Fruit fly (Drosophila melanogaster) whole organism, embryonic: ENCODE measurements around the gene ghi.

Source experiments
- Asciz ChIP-seq: fragments of 200-800 bp; sonication (Bioruptor generic); optimal IDR thresholded peaks from 2 replicates; lab custom pipeline; 2017; ENCODE audit warnings: missing biosample characterization, mild to moderate bottlenecking, missing genetic modification characterization, missing genetic modification reagents
- Blimp-1 ChIP-seq: fragments of 200-800 bp; sonication (Bioruptor generic); optimal IDR thresholded peaks from 3 replicates; lab custom pipeline; 2018; ENCODE audit warnings: missing biosample characterization, missing genetic modification characterization, mild to moderate bottlenecking, moderate library complexity, missing genetic modification reagents
- CG10267 ChIP-seq: fragments of 200-800 bp; sonication (Bioruptor generic); optimal IDR thresholded peaks from 2 replicates; lab custom pipeline; 2018; ENCODE audit warnings: missing biosample characterization, mild to moderate bottlenecking, missing genetic modification characterization, moderate library complexity
- CG10565 ChIP-seq: fragments of 200-800 bp; sonication (Bioruptor generic); optimal IDR thresholded peaks from 3 replicates; lab custom pipeline; 2016; ENCODE audit warnings: missing biosample characterization, mild to moderate bottlenecking, missing genetic modification characterization
- CG12071 ChIP-seq: fragments of 200-800 bp; sonication (Bioruptor generic); optimal IDR thresholded peaks from 3 replicates; lab custom pipeline; 2018; ENCODE audit warnings: missing biosample characterization, mild to moderate bottlenecking, missing genetic modification characterization
- CG1233 ChIP-seq: fragments of 200-800 bp; sonication (Bioruptor generic); optimal IDR thresholded peaks from 4 replicates; lab custom pipeline; 2018; ENCODE audit warnings: missing biosample characterization, mild to moderate bottlenecking, missing genetic modification characterization
- CG13296 ChIP-seq: fragments of 200-800 bp; sonication (Bioruptor generic); optimal IDR thresholded peaks from 3 replicates; lab custom pipeline; 2018; ENCODE audit warnings: missing biosample characterization, mild to moderate bottlenecking, missing genetic modification characterization
- CG13775 ChIP-seq: fragments of 200-800 bp; sonication (Bioruptor generic); optimal IDR thresholded peaks from 3 replicates; lab custom pipeline; 2017; ENCODE audit warnings: missing biosample characterization, mild to moderate bottlenecking, missing genetic modification characterization
- CG15601 ChIP-seq: fragments of 200-800 bp; sonication (Bioruptor generic); optimal IDR thresholded peaks from 3 replicates; lab custom pipeline; 2019; ENCODE audit warnings: missing biosample characterization, mild to moderate bottlenecking, missing genetic modification characterization, moderate library complexity
- CG17359 ChIP-seq: fragments of 200-800 bp; sonication (Bioruptor generic); optimal IDR thresholded peaks from 3 replicates; lab custom pipeline; 2018; ENCODE audit warnings: missing biosample characterization, mild to moderate bottlenecking, missing genetic modification characterization, moderate library complexity
- CG17568 ChIP-seq: fragments of 200-800 bp; sonication (Bioruptor generic); optimal IDR thresholded peaks from 2 replicates; lab custom pipeline; 2018; ENCODE audit warnings: missing biosample characterization, mild to moderate bottlenecking, missing genetic modification characterization, moderate library complexity
- CG17612 ChIP-seq: fragments of 200-800 bp; sonication (Bioruptor generic); IDR thresholded peaks from 2 replicates; pipeline ENCODE4 v1.3.6; 2022; ENCODE audit warnings: missing biosample characterization, missing genetic modification characterization
- CG18011 ChIP-seq: fragments of 200-800 bp; sonication (Bioruptor generic); optimal IDR thresholded peaks from 2 replicates; lab custom pipeline; 2017; ENCODE audit warnings: missing biosample characterization, missing genetic modification characterization, mild to moderate bottlenecking, moderate library complexity, missing genotype
- CG2120 ChIP-seq: fragments of 200-800 bp; sonication (Bioruptor generic); optimal IDR thresholded peaks from 3 replicates; lab custom pipeline; 2016; ENCODE audit warnings: missing biosample characterization, missing genetic modification characterization
- CG2678 ChIP-seq: fragments of 200-800 bp; sonication (Bioruptor generic); optimal IDR thresholded peaks from 3 replicates; lab custom pipeline; 2019; ENCODE audit warnings: missing biosample characterization, mild to moderate bottlenecking, missing genetic modification characterization, moderate library complexity
- CG3407 ChIP-seq: fragments of 200-800 bp; sonication (Bioruptor generic); optimal IDR thresholded peaks from 2 replicates; lab custom pipeline; 2018; ENCODE audit warnings: missing biosample characterization, mild to moderate bottlenecking, missing genetic modification characterization
- CG4424 ChIP-seq: fragments of 200-800 bp; sonication (Bioruptor generic); optimal IDR thresholded peaks from 3 replicates; lab custom pipeline; 2016; ENCODE audit warnings: missing biosample characterization, missing genetic modification characterization
- CG4854 ChIP-seq: fragments of 200-800 bp; sonication (Bioruptor generic); optimal IDR thresholded peaks from 2 replicates; lab custom pipeline; 2016; ENCODE audit warnings: missing biosample characterization, missing genetic modification characterization, inconsistent platforms
- CG6854 ChIP-seq: fragments of 200-800 bp; sonication (Bioruptor generic); optimal IDR thresholded peaks from 3 replicates; lab custom pipeline; 2017; ENCODE audit warnings: missing biosample characterization, mild to moderate bottlenecking, missing genetic modification characterization
- CG7839 ChIP-seq: fragments of 200-800 bp; sonication (Bioruptor generic); optimal IDR thresholded peaks from 3 replicates; lab custom pipeline; 2018; ENCODE audit warnings: missing biosample characterization, mild to moderate bottlenecking, missing genetic modification characterization, moderate library complexity
- CG8388 ChIP-seq: fragments of 200-800 bp; sonication (Bioruptor generic); optimal IDR thresholded peaks from 2 replicates; lab custom pipeline; 2019; ENCODE audit warnings: missing biosample characterization, mild to moderate bottlenecking, missing genetic modification characterization, moderate library complexity
- CG9817 ChIP-seq: fragments of 200-800 bp; sonication (Bioruptor generic); optimal IDR thresholded peaks from 2 replicates; lab custom pipeline; 2018; ENCODE audit warnings: missing biosample characterization, mild to moderate bottlenecking, missing genetic modification characterization, moderate library complexity
- CoRest ChIP-seq: fragments of 200-800 bp; sonication (Bioruptor generic); optimal IDR thresholded peaks from 3 replicates; lab custom pipeline; 2018; ENCODE audit warnings: missing biosample characterization, mild to moderate bottlenecking, missing genetic modification characterization, moderate library complexity
- Dbx ChIP-seq: fragments of 200-800 bp; sonication (Bioruptor generic); IDR thresholded peaks from 3 replicates; pipeline ENCODE4 v1.3.6; 2022; ENCODE audit warnings: missing biosample characterization, missing genetic modification characterization
- HLHmδ ChIP-seq: fragments of 200-800 bp; sonication (Bioruptor generic); optimal IDR thresholded peaks from 2 replicates; lab custom pipeline; 2018; ENCODE audit warnings: missing biosample characterization, mild to moderate bottlenecking, missing genetic modification characterization, moderate library complexity
- Lhr ChIP-seq: fragments of 200-800 bp; sonication (Bioruptor generic); optimal IDR thresholded peaks from 3 replicates; lab custom pipeline; 2017; ENCODE audit warnings: mild to moderate bottlenecking, missing biosample characterization, missing genetic modification reagents, missing genetic modification characterization
- Mad ChIP-seq: fragments of 200-800 bp; sonication (Bioruptor generic); optimal IDR thresholded peaks from 2 replicates; lab custom pipeline; 2016; ENCODE audit warnings: missing biosample characterization, missing genetic modification characterization
- PHDP ChIP-seq: fragments of 200-800 bp; sonication (Bioruptor generic); optimal IDR thresholded peaks from 3 replicates; lab custom pipeline; 2018; ENCODE audit warnings: missing biosample characterization, mild to moderate bottlenecking, missing genetic modification characterization, moderate library complexity
- bowl ChIP-seq: fragments of 200-800 bp; sonication (Bioruptor generic); IDR thresholded peaks from 2 replicates; pipeline ENCODE4 v1.3.6; 2022; ENCODE audit warnings: missing biosample characterization, missing genetic modification characterization
- crp ChIP-seq, 2 experiments: fragments of 200-800 bp; sonication (Bioruptor generic); optimal IDR thresholded peaks; 2 replicates in 1 of 2; 3 replicates in 1 of 2; lab custom pipeline; 2017; ENCODE audit warnings: missing biosample characterization in 2 of 2, missing genetic modification characterization in 2 of 2, mild to moderate bottlenecking in 1 of 2, moderate library complexity in 1 of 2
- da ChIP-seq: fragments of 200-800 bp; sonication (Bioruptor generic); optimal IDR thresholded peaks from 2 replicates; lab custom pipeline; 2016; ENCODE audit warnings: missing biosample characterization, missing genetic modification characterization
- disco-r ChIP-seq: fragments of 200-800 bp; sonication (Bioruptor generic); optimal IDR thresholded peaks from 2 replicates; lab custom pipeline; 2016; ENCODE audit warnings: missing biosample characterization, missing genetic modification characterization
- dmrt11E ChIP-seq: fragments of 200-800 bp; sonication (Bioruptor generic); optimal IDR thresholded peaks from 3 replicates; lab custom pipeline; 2018; ENCODE audit warnings: missing biosample characterization, mild to moderate bottlenecking, missing genetic modification characterization, moderate library complexity
- gem ChIP-seq: fragments of 200-800 bp; sonication (Bioruptor generic); optimal IDR thresholded peaks from 2 replicates; lab custom pipeline; 2019; ENCODE audit warnings: missing biosample characterization, mild to moderate bottlenecking, missing genetic modification characterization, moderate library complexity
- grau ChIP-seq: fragments of 200-800 bp; optimal IDR thresholded peaks from 3 replicates; lab custom pipeline; 2019; ENCODE audit warnings: missing biosample characterization, mild to moderate bottlenecking, missing genetic modification characterization, moderate library complexity
- gsb-n ChIP-seq: fragments of 200-800 bp; sonication (Bioruptor generic); optimal IDR thresholded peaks from 3 replicates; lab custom pipeline; 2018; ENCODE audit warnings: missing biosample characterization, mild to moderate bottlenecking, missing genetic modification characterization
- kay ChIP-seq: fragments of 200-800 bp; sonication (Bioruptor generic); optimal IDR thresholded peaks from 2 replicates; lab custom pipeline; 2016; ENCODE audit warnings: missing biosample characterization, missing genetic modification characterization
- ken ChIP-seq: fragments of 200-800 bp; sonication (Bioruptor generic); IDR thresholded peaks from 3 replicates; pipeline ENCODE4 v1.3.6; 2022; ENCODE audit warnings: missing biosample characterization, missing genetic modification characterization
- lola ChIP-seq, 3 experiments: fragments of >200 bp in 2 of 3; fragments of 200-800 bp in 1 of 3; sonication (Bioruptor generic) in 1 of 3; optimal IDR thresholded peaks; 2 replicates each; lab custom pipeline; 2017 to 2019; ENCODE audit warnings: missing biosample characterization in 3 of 3, missing genetic modification characterization in 3 of 3, mild to moderate bottlenecking in 1 of 3, moderate library complexity in 1 of 3
- odd ChIP-seq: fragments of 200-800 bp; sonication (Bioruptor generic); optimal IDR thresholded peaks from 2 replicates; lab custom pipeline; 2017; ENCODE audit warnings: missing biosample characterization, mild to moderate bottlenecking, missing genetic modification characterization
- pan ChIP-seq, 4 experiments: fragments of >200 bp in 3 of 4; fragments of 200-800 bp in 1 of 4; sonication (Bioruptor generic) in 1 of 4; optimal IDR thresholded peaks in 3 of 4; IDR thresholded peaks in 1 of 4; 2 replicates each; pipeline versions ENCODE4 v1.3.6 to Lab custom; 2017 to 2022; ENCODE audit warnings: missing biosample characterization in 2 of 4, missing genetic modification characterization in 2 of 4, mixed read lengths in 1 of 4
- phol ChIP-seq: fragments of 200-800 bp; sonication (Bioruptor generic); optimal IDR thresholded peaks from 3 replicates; lab custom pipeline; 2018; ENCODE audit warnings: missing biosample characterization, mild to moderate bottlenecking, missing genetic modification characterization, moderate library complexity
- pnt ChIP-seq: fragments of 200-800 bp; sonication (Bioruptor generic); optimal IDR thresholded peaks from 3 replicates; lab custom pipeline; 2016; ENCODE audit warnings: missing biosample characterization, missing genetic modification characterization
- scrt ChIP-seq: fragments of 200-800 bp; sonication (Bioruptor generic); optimal IDR thresholded peaks from 2 replicates; lab custom pipeline; 2018; ENCODE audit warnings: missing biosample characterization, mild to moderate bottlenecking, missing genetic modification characterization, moderate library complexity
- sens ChIP-seq: fragments of 200-800 bp; sonication (Bioruptor generic); peaks from one replicate; lab custom pipeline; 2016; ENCODE audit warnings: missing biosample characterization, missing genetic modification characterization
- sob ChIP-seq: fragments of 200-800 bp; sonication (Bioruptor generic); IDR thresholded peaks from 2 replicates; pipeline ENCODE4 v1.3.6; 2022; ENCODE audit warnings: missing biosample characterization, missing genetic modification characterization
- stc ChIP-seq: fragments of 200-800 bp; sonication (Bioruptor generic); IDR thresholded peaks from 2 replicates; pipeline ENCODE4 v1.3.6; 2022; ENCODE audit warnings: missing biosample characterization, missing genetic modification characterization
- tap ChIP-seq: fragments of 200-800 bp; optimal IDR thresholded peaks from 3 replicates; lab custom pipeline; 2019; ENCODE audit warnings: missing biosample characterization, mild to moderate bottlenecking, missing genetic modification characterization, moderate library complexity
- unpg ChIP-seq: fragments of 200-800 bp; sonication (Bioruptor generic); optimal IDR thresholded peaks from 3 replicates; lab custom pipeline; 2018; ENCODE audit warnings: missing biosample characterization, mild to moderate bottlenecking, missing genetic modification characterization, moderate library complexity

Gene ghi

DNA sequence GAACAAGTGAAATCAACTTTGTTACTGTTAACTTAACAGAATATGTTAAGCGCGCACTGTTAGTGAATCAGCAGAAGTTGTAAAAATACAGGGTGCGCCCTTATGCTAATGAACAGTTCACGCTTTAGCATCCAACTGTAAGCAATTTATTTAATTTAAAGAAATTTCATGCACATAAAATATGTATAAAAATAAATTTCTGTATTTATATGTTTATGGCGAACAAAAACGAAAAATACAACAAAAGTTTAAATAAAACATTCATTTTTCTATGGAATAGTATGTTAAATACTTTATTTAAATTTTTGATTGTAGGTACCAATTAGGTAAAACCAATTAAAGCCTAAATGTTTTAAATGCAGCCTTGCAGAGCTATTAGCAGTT, 27.2 kb upstream of the ghi start (continued):
- TF ChIP-seq dmrt11E, result peak; percentile 27
- no peak for TF ChIP-seq HLHmδ (GFP tag; lab: Kevin White, UChicago)
- peak; percentile 32 for TF ChIP-seq phol
- TF ChIP-seq stc (GFP tag; lab: Robert Waterston, UW), result 0 out of 2 replicates have a peak, but pooled peaks have one; percentile 11
- TF ChIP-seq CG15601 (tag; lab: Kevin White, UChicago), result peak; percentile 39
- peak; percentile 79 for TF ChIP-seq PHDP (tag; lab: Kevin White, UChicago)
- peak; percentile 15 for TF ChIP-seq Asciz (GFP tag; lab: Kevin White, UChicago)
- no peak for TF ChIP-seq CG3407 (GFP tag; lab: Kevin White, UChicago)
- peak; percentile 35 for TF ChIP-seq CG17359 (tag; lab: Kevin White, UChicago)
- TF ChIP-seq CG2120 (GFP tag; lab: Kevin White, UChicago), result peak; percentile 46
- TF ChIP-seq CG17568 (GFP tag; lab: Kevin White, UChicago), result peak; percentile 42
- no peak for TF ChIP-seq CG10565 (GFP tag; lab: Kevin White, UChicago)
- TF ChIP-seq Blimp-1 (GFP tag; lab: Kevin White, UChicago), result peak; percentile 52
- peak; percentile 42 for TF ChIP-seq odd (GFP tag; lab: Kevin White, UChicago)
- no peak for TF ChIP-seq CG9817 (tag; lab: Kevin White, UChicago)
- TF ChIP-seq lola (GFP tag; optimal IDR thresholded peaks at IDR 0.05; lab: Kevin White, UChicago), result peak in 1 of 3 experiments; percentile 7
- peak; percentile 5 for TF ChIP-seq CG12071 (GFP tag; lab: Kevin White, UChicago)
- TF ChIP-seq da (GFP tag; lab: Kevin White, UChicago), result no peak
- no peak for TF ChIP-seq pan (optimal IDR thresholded peaks at IDR 0.05; lab: Kevin White, UChicago)
- peak in 1 of 2 experiments; percentile 53 for TF ChIP-seq pan (GFP tag; optimal IDR thresholded peaks at IDR 0.05 in 1 of 2, IDR thresholded peaks at IDR 0.05 in 1 of 2)
- TF ChIP-seq CG6854, result peak; percentile 18
- TF ChIP-seq pnt, result no peak
- peak; percentile 24; the same call in 1 of the 3 replicates for TF ChIP-seq Dbx (GFP tag; lab: Robert Waterston, UW)
- peak; percentile 36 for TF ChIP-seq CG7839 (tag; lab: Kevin White, UChicago)
- peak; percentile 61 for TF ChIP-seq tap (tag; lab: Kevin White, UChicago)
- TF ChIP-seq CG8388, result peak; percentile 52
- peak; percentile 63 for TF ChIP-seq grau (tag; lab: Kevin White, UChicago)
- TF ChIP-seq CG4854 (GFP tag; lab: Kevin White, UChicago), result no peak
- TF ChIP-seq CoRest, result peak; percentile 32
- peak; percentile 23 for TF ChIP-seq scrt
- peak; percentile 53 for TF ChIP-seq CG2678 (tag; lab: Kevin White, UChicago)
- TF ChIP-seq ken, result no peak
- peak; percentile 17 for TF ChIP-seq CG4424 (GFP tag; lab: Kevin White, UChicago)
- peak in 1 of 2 experiments; percentile 8 for TF ChIP-seq crp (GFP tag; optimal IDR thresholded peaks at IDR 0.05; lab: Kevin White, UChicago)
- TF ChIP-seq Mad (GFP tag; lab: Kevin White, UChicago), result no peak
- TF ChIP-seq CG17612 (GFP tag; lab: Robert Waterston, UW), result no peak
- TF ChIP-seq Lhr (GFP tag; lab: Kevin White, UChicago), result no peak
- no peak for TF ChIP-seq sob (GFP tag; lab: Robert Waterston, UW)
- TF ChIP-seq CG18011, result peak; percentile 15
- TF ChIP-seq gsb-n (tag; lab: Kevin White, UChicago), result peak; percentile 45
- TF ChIP-seq disco-r (GFP tag; lab: Kevin White, UChicago), result no peak
- peak; percentile 42 for TF ChIP-seq CG13296 (GFP tag; lab: Kevin White, UChicago)
- no peak for TF ChIP-seq bowl (GFP tag; lab: Robert Waterston, UW)
- TF ChIP-seq CG13775, result peak; percentile 20
- peak; percentile 65 for TF ChIP-seq gem (tag; lab: Kevin White, UChicago)
- peak; percentile 41 for TF ChIP-seq CG10267 (tag; lab: Kevin White, UChicago)
- no peak for TF ChIP-seq kay (GFP tag; lab: Kevin White, UChicago)
- TF ChIP-seq sens (GFP tag; lab: Kevin White, UChicago), result peak; percentile 74
- TF ChIP-seq CG1233, result no peak
- TF ChIP-seq unpg (GFP tag; lab: Kevin White, UChicago), result peak; percentile 65
